Fruit fly (Drosophila melanogaster): ENCODE measurements around the gene Nep3.
"Not testable (repeated sequence)": the region's sequence is repeated elsewhere in the genome, so short reads cannot be mapped to it uniquely, and the experiment has no call there.

- not testable (repeated sequence) for TF ChIP-seq CG8478 (optimal IDR thresholded peaks at IDR 0.05); psq (optimal IDR thresholded peaks at IDR 0.05); EcR (GFP tag; optimal IDR thresholded peaks at IDR 0.05); pan (optimal IDR thresholded peaks at IDR 0.05)
Observed at dm6 chrX:19920335-19920734, 40.8 kb upstream of the Nep3 start, which contains the start of gene CG45488.

Data from whole organism.